Worm (Caenorhabditis elegans) whole organism, L4 larva: ENCODE data around the gene spp-27.

Experiments
- aha-1 ChIP-seq: fragments of 150-350 bp; peaks from one replicate; lab custom pipeline; 2014; ENCODE audit warnings: missing biosample characterization, missing genetic modification characterization
- hlh-30 ChIP-seq: sonication (generic microtip); optimal IDR thresholded peaks from 2 replicates; lab custom pipeline; 2017; ENCODE audit warnings: antibody characterized with exemption, mild to moderate bottlenecking, missing genetic modification characterization, missing compliant biosample characterization; ENCODE audit not compliant: insufficient read depth
- jun-1 ChIP-seq: fragments of 150-350 bp; optimal IDR thresholded peaks from 2 replicates; lab custom pipeline; 2014; ENCODE audit warnings: missing biosample characterization, missing genetic modification reagents, missing genetic modification characterization
- nhr-6 ChIP-seq: fragments of 150-350 bp; optimal IDR thresholded peaks from 2 replicates; lab custom pipeline; 2014; ENCODE audit warnings: missing biosample characterization, missing genetic modification characterization
- pqm-1 ChIP-seq: sonication (generic microtip); optimal IDR thresholded peaks from 2 replicates; lab custom pipeline; 2017; ENCODE audit warnings: missing biosample characterization, missing genetic modification characterization
- unc-39 ChIP-seq: sonication (generic microtip); optimal IDR thresholded peaks from 2 replicates; lab custom pipeline; 2017; ENCODE audit warnings: missing biosample characterization, missing genetic modification characterization
- unc-62 ChIP-seq, 3 experiments: fragments of 150-350 bp in 1 of 3; sonication (generic microtip); optimal IDR thresholded peaks in 2 of 3; peaks in 1 of 3; 1 replicate in 1 of 3; 2 replicates in 2 of 3; lab custom pipeline; 2014 to 2017; ENCODE audit warnings: missing biosample characterization in 3 of 3, missing genetic modification characterization in 3 of 3, missing genetic modification reagents in 3 of 3, missing genotype in 1 of 3

- TF ChIP-seq unc-39 (tag; lab: Kevin White, UChicago) (no peak), hlh-30 (no peak), unc-62 (GFP tag; optimal IDR thresholded peaks at IDR 0.05 in 1 of 2; lab: Kevin White, UChicago) (no peak), unc-62 (tag; optimal IDR thresholded peaks at IDR 0.05; lab: Kevin White, UChicago) (no peak), nhr-6 (tag; lab: Kevin White, UChicago) (no peak), aha-1 (tag; lab: Kevin White, UChicago) (no peak), pqm-1 (tag; lab: Kevin White, UChicago) (no peak), jun-1 (tag; lab: Kevin White, UChicago) (no peak)
Measured at ce11 chrV:6554308-6554707, 2.6 kb downstream of the spp-27 start, which contains the start of gene K04A8.19.
